Fruit fly (Drosophila melanogaster) whole organism: Measurements from ENCODE around the gene CG10317.

Source experiments
- CG8478 ChIP-seq: fragments of >200 bp; optimal IDR thresholded peaks from 2 replicates; lab custom pipeline; 2018; ENCODE audit warnings: inconsistent platforms
- Dll ChIP-seq: fragments of >200 bp; optimal IDR thresholded peaks from 2 replicates; lab custom pipeline; 2017
- EcR ChIP-seq, 2 experiments: fragments of >200 bp; optimal IDR thresholded peaks; 2 replicates each; lab custom pipeline; 2017; ENCODE audit warnings: missing biosample characterization in 2 of 2, missing genetic modification characterization in 2 of 2, missing genetic modification reagents in 2 of 2
- pan ChIP-seq: fragments of >200 bp; optimal IDR thresholded peaks from 2 replicates; lab custom pipeline; 2017
- psq ChIP-seq: fragments of >200 bp; optimal IDR thresholded peaks from 2 replicates; lab custom pipeline; 2017
- usp ChIP-seq: fragments of >200 bp; optimal IDR thresholded peaks from 2 replicates; lab custom pipeline; 2017; ENCODE audit warnings: missing biosample characterization, missing genetic modification characterization, mixed read lengths

CG10317 gene

DNA sequence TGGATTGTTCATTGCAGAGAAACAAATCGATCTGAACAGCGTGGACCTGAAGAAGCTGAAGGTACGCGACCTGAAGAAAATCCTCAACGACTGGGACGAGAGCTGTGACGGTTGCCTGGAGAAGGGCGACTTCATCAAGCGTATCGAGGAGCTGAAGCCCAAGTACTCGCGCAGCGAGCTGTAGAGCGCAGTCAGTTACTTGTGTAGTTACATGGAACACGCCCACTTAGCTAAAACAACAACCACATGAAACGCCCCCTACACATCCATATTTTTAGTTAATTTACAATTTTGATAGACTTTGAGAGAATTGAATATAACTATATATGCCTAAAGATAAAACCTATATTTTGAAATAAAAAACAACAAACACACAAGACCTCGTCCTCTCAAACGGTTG lies 19.9 kb downstream of the CG10317 start:
- TF ChIP-seq Dll (lab: Kevin White, UChicago) (no peak), EcR (GFP tag; optimal IDR thresholded peaks at IDR 0.05; lab: Kevin White, UChicago) (no peak), pan (lab: Kevin White, UChicago) (no peak), usp (GFP tag; lab: Kevin White, UChicago) (no peak)

DNA sequence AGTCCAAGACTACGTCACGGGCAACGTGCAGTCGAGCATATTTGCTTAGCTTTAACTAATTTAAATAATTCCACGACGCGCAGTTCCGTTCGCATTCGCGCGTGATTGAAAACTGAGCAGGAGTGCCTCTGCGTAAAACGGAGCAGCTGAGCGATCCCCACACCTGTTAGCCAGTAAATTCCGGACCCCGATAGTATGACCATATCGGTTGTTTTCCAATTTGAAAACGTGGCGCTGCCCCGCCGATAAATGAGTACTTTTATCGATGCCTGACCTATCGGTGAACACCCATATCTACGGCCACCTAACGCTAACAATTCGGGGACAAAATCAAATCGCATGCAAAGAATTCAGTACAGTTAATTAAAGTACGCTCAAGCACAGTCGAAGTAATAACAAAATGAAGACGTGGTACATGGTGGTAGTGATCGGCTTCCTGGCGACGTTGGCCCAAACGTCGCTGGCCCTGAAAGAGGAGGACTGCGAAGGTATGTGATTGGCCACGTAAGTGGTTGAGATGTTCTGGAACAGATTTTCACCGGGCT lies 21.1 kb downstream of the CG10317 start, which contains the start of the genes CG14879 and Manf:
CG14879 (minus strand) TSS at position 116 of the 545 bp plus-strand sequence.
Manf (plus strand) TSS at position 294 of the 545 bp plus-strand sequence.
- TF ChIP-seq usp (GFP tag; lab: Kevin White, UChicago): no peak
- TF ChIP-seq EcR (GFP tag; optimal IDR thresholded peaks at IDR 0.05; lab: Kevin White, UChicago): no peak
- no peak for TF ChIP-seq CG8478 (lab: Kevin White, UChicago)
- no peak for TF ChIP-seq psq (lab: Kevin White, UChicago)
- TF ChIP-seq pan (lab: Kevin White, UChicago): no peak
- TF ChIP-seq Dll (lab: Kevin White, UChicago): no peak

DNA sequence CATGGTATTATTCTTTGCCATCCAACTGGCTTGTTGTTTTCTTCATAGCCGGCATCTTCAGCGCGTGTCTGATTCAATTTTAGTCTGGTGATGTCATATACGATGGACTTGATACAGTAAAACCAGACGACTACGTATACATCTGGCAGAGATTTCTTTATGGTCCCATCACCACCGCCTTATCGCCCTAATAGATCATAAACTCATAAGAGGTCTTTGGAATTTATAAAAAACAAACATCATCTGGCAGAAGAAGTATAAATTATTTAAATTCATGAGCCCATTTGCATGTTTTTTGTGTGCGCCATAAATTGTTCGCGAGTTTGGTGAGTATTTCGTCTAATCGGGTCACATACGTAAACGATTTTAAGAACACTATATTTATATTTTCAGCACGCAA lies 22.0 kb downstream of the CG10317 start:
- no peak for TF ChIP-seq EcR (GFP tag; optimal IDR thresholded peaks at IDR 0.05; lab: Kevin White, UChicago)
- TF ChIP-seq psq (lab: Kevin White, UChicago): no peak
- no peak for TF ChIP-seq Dll (lab: Kevin White, UChicago)
- TF ChIP-seq pan (lab: Kevin White, UChicago): no peak
- no peak for TF ChIP-seq CG8478 (lab: Kevin White, UChicago)
- no peak for TF ChIP-seq usp (GFP tag; lab: Kevin White, UChicago)

DNA sequence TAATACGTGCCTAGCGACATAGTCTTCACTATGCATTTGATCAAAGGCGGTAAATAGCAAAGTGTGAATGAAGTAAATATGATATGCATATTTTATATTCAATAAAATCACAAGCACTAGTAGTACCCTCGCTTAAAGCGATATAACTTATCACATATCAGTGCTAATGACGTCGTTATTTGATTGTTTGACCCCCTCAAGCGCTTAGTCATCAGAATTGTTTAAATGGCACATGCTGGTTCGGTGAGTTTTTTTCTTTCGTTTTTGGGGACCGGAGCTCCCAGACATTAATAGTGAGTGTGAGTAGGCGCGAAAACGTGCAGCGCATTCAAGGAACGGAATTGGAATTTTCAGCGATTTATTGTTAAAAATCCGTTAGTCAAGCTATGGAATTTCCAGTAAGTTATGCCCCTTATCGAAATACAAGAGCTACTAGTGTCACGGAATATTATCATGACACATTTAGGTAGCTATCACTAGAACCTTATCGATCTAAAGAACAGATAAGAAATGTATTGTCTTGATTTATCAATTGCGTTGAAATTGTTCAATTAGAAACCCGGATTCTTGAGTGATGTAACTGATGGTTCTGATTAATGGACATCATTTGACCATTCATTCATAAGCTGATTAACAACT lies 22.6 kb downstream of the CG10317 start:
- TF ChIP-seq pan (lab: Kevin White, UChicago) (no peak), CG8478 (lab: Kevin White, UChicago) (no peak), psq (lab: Kevin White, UChicago) (no peak)

DNA sequence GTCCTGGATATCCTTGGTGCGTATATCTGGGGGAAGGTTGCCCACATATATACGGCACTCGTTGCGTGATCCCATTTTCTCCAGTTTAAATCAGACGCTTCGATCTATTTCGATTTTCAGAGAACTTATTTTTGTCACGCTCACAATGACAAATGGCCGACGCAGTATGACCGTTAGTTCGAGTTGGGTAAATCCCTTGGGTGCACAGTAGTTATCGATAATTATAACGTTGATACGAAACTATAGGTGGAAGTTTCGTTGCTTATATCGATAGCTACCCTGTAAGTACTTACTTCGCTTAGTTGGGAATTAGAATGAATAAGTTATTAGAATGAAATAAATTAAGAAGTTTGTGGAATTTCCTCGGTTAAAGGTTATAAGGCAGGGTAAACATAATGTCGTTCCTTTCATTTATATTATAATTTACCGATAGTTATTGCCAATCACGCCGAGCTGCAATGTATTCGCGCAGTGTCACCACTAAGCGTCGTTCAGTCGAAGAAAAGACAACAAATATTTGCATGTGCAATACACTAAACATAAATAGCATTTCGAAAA lies 28.4 kb downstream of the CG10317 start, which contains the start of the genes SF2 and pad:
SF2 (minus strand) TSS at position 172 of the 558 bp plus-strand sequence.
pad (plus strand) TSS at position 502 of the 558 bp plus-strand sequence.
- no peak for TF ChIP-seq psq (lab: Kevin White, UChicago)
- no peak for TF ChIP-seq Dll (lab: Kevin White, UChicago)
- TF ChIP-seq CG8478 (lab: Kevin White, UChicago): no peak
- no peak for TF ChIP-seq pan (lab: Kevin White, UChicago)
- no peak for TF ChIP-seq usp (GFP tag; lab: Kevin White, UChicago)
- no peak for TF ChIP-seq EcR (GFP tag; optimal IDR thresholded peaks at IDR 0.05; lab: Kevin White, UChicago)

DNA sequence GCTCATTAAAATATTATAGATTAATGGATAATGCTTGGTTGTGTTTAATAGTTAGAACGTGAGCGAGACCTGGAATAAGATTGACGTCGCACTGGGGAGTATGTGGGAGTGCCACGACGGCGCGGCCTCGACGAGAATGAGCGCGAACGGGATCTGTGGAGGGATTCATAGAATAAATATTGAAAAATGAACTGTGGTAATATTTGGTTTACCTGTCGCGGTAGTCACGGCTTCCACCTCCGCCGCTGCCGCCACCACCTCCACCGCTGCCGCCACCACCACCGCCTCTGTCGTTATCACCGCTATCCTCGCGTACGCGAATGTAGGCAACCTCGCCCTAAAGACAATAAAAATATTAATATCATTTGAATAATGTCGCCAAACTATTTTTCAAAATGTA lies 29.7 kb downstream of the CG10317 start:
- TF ChIP-seq pan (lab: Kevin White, UChicago): no peak
- TF ChIP-seq psq (lab: Kevin White, UChicago): no peak
- no peak for TF ChIP-seq CG8478 (lab: Kevin White, UChicago)
- no peak for TF ChIP-seq Dll (lab: Kevin White, UChicago)

DNA sequence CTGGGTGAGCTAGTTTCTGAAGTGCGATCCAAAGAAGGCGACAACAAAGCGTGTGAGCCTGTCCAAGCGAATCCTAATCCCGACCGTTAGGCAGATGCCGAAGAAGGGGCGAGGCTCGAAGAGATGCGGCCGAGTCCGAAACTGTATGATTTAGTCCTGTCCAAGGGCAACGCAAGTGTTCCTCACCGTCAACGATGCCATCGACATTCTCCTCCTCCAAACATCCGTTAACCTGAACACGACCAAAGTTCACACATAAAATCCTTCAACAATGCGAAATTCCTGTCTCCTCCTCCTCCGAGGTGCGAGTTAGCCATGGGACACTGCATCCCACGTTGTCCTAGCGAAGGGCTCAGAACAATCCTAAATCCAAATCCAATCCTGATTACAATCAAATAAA lies 30.9 kb downstream of the CG10317 start, which contains the start of gene Sulf1:
Sulf1 (minus strand) TSS at position 101 of the 400 bp plus-strand sequence.
- TF ChIP-seq usp (GFP tag; lab: Kevin White, UChicago) (no peak), EcR (GFP tag; optimal IDR thresholded peaks at IDR 0.05; lab: Kevin White, UChicago) (no peak), CG8478 (lab: Kevin White, UChicago) (no peak), Dll (lab: Kevin White, UChicago) (no peak), psq (lab: Kevin White, UChicago) (no peak), pan (lab: Kevin White, UChicago) (no peak)

DNA sequence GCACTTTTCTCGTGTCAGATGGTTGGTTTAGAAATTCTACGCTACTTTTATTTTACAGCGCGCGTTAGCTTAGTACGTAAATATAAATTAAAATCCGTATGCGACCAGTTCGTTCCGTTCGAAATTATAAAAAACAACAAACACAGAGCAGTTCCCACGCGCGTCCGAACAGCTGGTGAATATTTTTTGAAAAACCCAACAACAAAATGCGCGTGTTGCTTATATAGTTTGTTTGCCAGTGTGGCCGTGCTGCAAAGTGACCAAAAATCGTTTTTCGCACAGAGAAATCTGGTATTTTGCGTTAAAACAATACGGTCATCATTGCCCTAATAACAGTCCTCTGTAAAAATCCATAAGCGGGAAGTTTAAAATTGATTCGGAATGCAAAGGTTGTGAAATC lies 32.0 kb downstream of the CG10317 start:
- TF ChIP-seq Dll (lab: Kevin White, UChicago): no peak
- TF ChIP-seq CG8478 (lab: Kevin White, UChicago): no peak
- no peak for TF ChIP-seq EcR (GFP tag; optimal IDR thresholded peaks at IDR 0.05; lab: Kevin White, UChicago)
- no peak for TF ChIP-seq psq (lab: Kevin White, UChicago)
- no peak for TF ChIP-seq pan (lab: Kevin White, UChicago)
- no peak for TF ChIP-seq usp (GFP tag; lab: Kevin White, UChicago)

DNA sequence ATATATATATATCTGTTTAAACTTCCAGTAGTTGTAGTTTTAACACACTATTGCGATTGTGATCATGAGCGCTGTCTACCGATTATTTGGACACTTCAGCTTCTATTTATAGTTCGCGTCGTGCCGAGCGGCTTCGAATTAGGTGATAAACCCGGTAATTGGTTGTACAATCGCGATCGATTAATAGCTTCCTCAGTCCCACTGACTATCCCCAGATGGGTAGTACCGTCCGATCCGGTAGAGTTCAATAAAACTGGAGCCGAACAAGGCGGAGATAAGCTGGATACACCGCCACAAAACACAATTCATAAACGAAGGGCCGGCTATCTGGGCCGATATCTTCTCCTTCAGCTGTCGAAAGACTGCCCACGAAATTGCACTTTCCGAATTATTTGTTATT lies 32.5 kb downstream of the CG10317 start:
- TF ChIP-seq psq (lab: Kevin White, UChicago) (no peak), CG8478 (lab: Kevin White, UChicago) (no peak), usp (GFP tag; lab: Kevin White, UChicago) (no peak), EcR (GFP tag; optimal IDR thresholded peaks at IDR 0.05; lab: Kevin White, UChicago) (no peak), Dll (lab: Kevin White, UChicago) (no peak)

DNA sequence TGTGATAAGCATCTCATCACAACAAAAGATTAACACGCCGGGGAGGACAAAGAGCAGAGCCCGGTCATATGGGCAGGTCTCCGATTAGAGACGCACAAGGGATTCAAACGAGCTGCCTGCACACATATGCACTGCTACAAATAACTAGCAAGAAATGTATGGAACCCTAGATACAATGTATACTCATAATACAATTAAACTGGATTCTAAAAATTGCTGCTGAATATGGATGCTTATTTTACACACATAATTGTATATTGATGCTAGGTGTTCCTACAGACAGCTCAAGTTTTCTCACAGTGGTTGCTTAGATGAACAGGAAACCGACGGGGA lies 33.3 kb downstream of the CG10317 start:
- no peak for TF ChIP-seq CG8478 (lab: Kevin White, UChicago)
- no peak for TF ChIP-seq EcR (GFP tag; optimal IDR thresholded peaks at IDR 0.05; lab: Kevin White, UChicago)
- TF ChIP-seq usp (GFP tag; lab: Kevin White, UChicago): no peak
- TF ChIP-seq psq (lab: Kevin White, UChicago): no peak

DNA sequence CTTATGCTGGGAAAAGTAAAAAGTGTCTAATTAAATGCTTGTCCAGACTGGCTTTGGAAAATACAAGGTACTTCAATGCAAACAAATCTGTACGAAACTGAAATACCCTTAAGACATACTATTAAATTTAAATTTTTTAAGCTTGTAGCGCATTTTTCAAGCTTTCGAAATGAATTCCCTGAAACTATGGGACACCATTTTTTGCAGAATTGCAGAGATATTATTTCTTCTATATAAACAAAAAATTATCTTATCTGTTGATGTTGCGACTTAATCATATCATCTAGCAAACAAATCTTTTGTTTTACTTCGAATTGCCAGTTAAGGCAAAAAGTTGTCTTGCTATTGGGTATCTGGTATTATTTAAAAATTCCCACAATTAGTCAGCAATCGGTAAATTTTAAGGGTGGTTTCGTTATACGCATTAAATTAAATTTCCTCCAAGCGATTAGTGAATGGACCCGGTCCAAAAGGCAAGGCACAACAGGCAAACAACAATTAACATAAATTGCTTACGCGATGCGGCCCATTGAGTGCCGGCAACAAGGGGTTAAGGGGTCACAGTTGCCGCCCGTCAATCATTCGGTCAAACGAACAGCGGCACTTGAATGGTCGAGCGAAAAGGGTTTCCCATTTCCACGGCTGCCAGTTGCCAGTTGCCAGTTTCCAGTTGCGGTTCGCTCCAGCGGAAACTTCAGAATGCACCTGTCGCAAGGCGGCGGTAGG lies 33.8 kb downstream of the CG10317 start:
- TF ChIP-seq pan (lab: Kevin White, UChicago) (no peak), CG8478 (lab: Kevin White, UChicago) (no peak), psq (lab: Kevin White, UChicago) (no peak), Dll (lab: Kevin White, UChicago) (no peak), usp (GFP tag; lab: Kevin White, UChicago) (no peak), EcR (GFP tag; optimal IDR thresholded peaks at IDR 0.05; lab: Kevin White, UChicago) (no peak)
